Fruit fly (Drosophila melanogaster): ENCODE measurements around the gene CG7550.

Gene CG7550

dm6 chr3L:8127712-8128210, 3.4 kb upstream of the CG7550 start, which contains the start of the genes Cds and Uba2:
Gene Cds, plus strand, starts transcription at chr3L:8127762.
Gene Uba2, minus strand, starts transcription at chr3L:8127818.
- TF ChIP-seq Eip75B (GFP tag; optimal IDR thresholded peaks at IDR 0.05) (peak; percentile 82), CG10631 (GFP tag; optimal IDR thresholded peaks at IDR 0.05) (peak; percentile 94), fd85E (GFP tag; optimal IDR thresholded peaks at IDR 0.05) (peak; percentile 74), CG34406 (GFP tag; optimal IDR thresholded peaks at IDR 0.05) (peak; percentile 88), ss (GFP tag; optimal IDR thresholded peaks at IDR 0.05) (peak in 1 of 2 experiments; percentile 85), fkh (GFP tag; optimal IDR thresholded peaks at IDR 0.05) (no peak), CG10669 (GFP tag; optimal IDR thresholded peaks at IDR 0.05) (no peak), fd59A (GFP tag; optimal IDR thresholded peaks at IDR 0.05) (peak; percentile 35), Eip93F (GFP tag; optimal IDR thresholded peaks at IDR 0.05) (peak; percentile 84), CG15336 (GFP tag; IDR thresholded peaks at IDR 0.05) (peak; percentile 86), CG6276 (GFP tag; optimal IDR thresholded peaks at IDR 0.05) (no peak), Lpt (GFP tag; optimal IDR thresholded peaks at IDR 0.05) (peak; percentile 79), dac (GFP tag; optimal IDR thresholded peaks at IDR 0.05) (peak; percentile 81), CG4318 (GFP tag; optimal IDR thresholded peaks at IDR 0.05) (no peak), CG6854 (GFP tag; optimal IDR thresholded peaks at IDR 0.05) (peak; percentile 58), acj6 (GFP tag; optimal IDR thresholded peaks at IDR 0.05) (peak; percentile 92), cyc (GFP tag; optimal IDR thresholded peaks at IDR 0.05) (peak; percentile 86), net (GFP tag; optimal IDR thresholded peaks at IDR 0.05) (peak; percentile 85), CG3919 (GFP tag; optimal IDR thresholded peaks at IDR 0.05) (peak; percentile 90), Hr38 (GFP tag; optimal IDR thresholded peaks at IDR 0.05) (no peak), Hr4 (GFP tag; optimal IDR thresholded peaks at IDR 0.05) (peak; percentile 90), achi (GFP tag; optimal IDR thresholded peaks at IDR 0.05) (peak; percentile 91), CG8632 (GFP tag; optimal IDR thresholded peaks at IDR 0.05) (peak; percentile 86), salr (GFP tag; optimal IDR thresholded peaks at IDR 0.05) (peak; percentile 67 to 82), CG16779 (tag; optimal IDR thresholded peaks at IDR 0.05) (peak; percentile 77), CG32006 (GFP tag; optimal IDR thresholded peaks at IDR 0.05) (peak; percentile 90), Gug (GFP tag; IDR thresholded peaks at IDR 0.05) (peak; percentile 85), CG11902 (GFP tag; optimal IDR thresholded peaks at IDR 0.05) (peak; percentile 79), CG11294 (GFP tag; IDR thresholded peaks at IDR 0.05) (peak; percentile 84; the same call in 1 of the 2 replicates), Smox (GFP tag; optimal IDR thresholded peaks at IDR 0.05) (no peak), topi (GFP tag; optimal IDR thresholded peaks at IDR 0.05) (peak; percentile 78), CG3032 (tag; optimal IDR thresholded peaks at IDR 0.05) (peak; percentile 87), Eip78C (GFP tag) (peak; percentile 89), Met (GFP tag; optimal IDR thresholded peaks at IDR 0.05) (no peak), dsx (GFP tag; optimal IDR thresholded peaks at IDR 0.05; ENCODE audit: poor library complexity, severe bottlenecking) (peak; percentile 71), CG6163 (GFP tag; IDR thresholded peaks at IDR 0.05) (peak; percentile 86), OdsH (GFP tag; optimal IDR thresholded peaks at IDR 0.05) (peak; percentile 93), Sox102F (GFP tag; optimal IDR thresholded peaks at IDR 0.05) (peak; percentile 81), CG31627 (GFP tag; optimal IDR thresholded peaks at IDR 0.05) (peak; percentile 83), CG6808 (GFP tag; optimal IDR thresholded peaks at IDR 0.05) (no peak), svp (GFP tag) (peak; percentile 96), Ets96B (tag; optimal IDR thresholded peaks at IDR 0.05) (peak; percentile 82), Sox15 (GFP tag; optimal IDR thresholded peaks at IDR 0.05) (peak; percentile 86), CG11762 (GFP tag; optimal IDR thresholded peaks at IDR 0.05; ENCODE audit: insufficient read depth) (peak; percentile 81), spab (GFP tag; optimal IDR thresholded peaks at IDR 0.05) (no peak), esn (GFP tag; optimal IDR thresholded peaks at IDR 0.05) (peak; percentile 88), Hr39 (GFP tag; optimal IDR thresholded peaks at IDR 0.05) (peak; percentile 84), CG7368 (GFP tag; optimal IDR thresholded peaks at IDR 0.05) (peak; percentile 72), CG8119 (GFP tag; IDR thresholded peaks at IDR 0.05) (peak; percentile 83; the same call in 2 of the 3 replicates), eg (GFP tag; IDR thresholded peaks at IDR 0.05) (peak; percentile 92), lz (GFP tag; optimal IDR thresholded peaks at IDR 0.05) (peak; percentile 87), Blimp-1 (GFP tag; optimal IDR thresholded peaks at IDR 0.05) (peak; percentile 66)

Measured in whole organism, prepupa.